Fruit fly (Drosophila melanogaster): ENCODE measurements around the gene CG43861.

CG43861 gene

dm6 chr2L:19951543-19952163 lies 65.4 kb downstream of the CG43861 start:
- TF ChIP-seq Pif1B (GFP tag; optimal IDR thresholded peaks at IDR 0.05), result no peak
- no peak for TF ChIP-seq CG34367 (tag; optimal IDR thresholded peaks at IDR 0.05)
- no peak for TF ChIP-seq CG10348 (GFP tag; IDR thresholded peaks at IDR 0.05)
- no peak for TF ChIP-seq CG12605 (GFP tag; IDR thresholded peaks at IDR 0.05)
- TF ChIP-seq CG9948 (tag; optimal IDR thresholded peaks at IDR 0.05), result no peak
- TF ChIP-seq Snoo (tag; optimal IDR thresholded peaks at IDR 0.05), result no peak
- TF ChIP-seq Pif1A (GFP tag; optimal IDR thresholded peaks at IDR 0.05), result no peak
- TF ChIP-seq D1 (tag; optimal IDR thresholded peaks at IDR 0.05), result no peak
- no peak for TF ChIP-seq CG15710 (tag; optimal IDR thresholded peaks at IDR 0.05)
- TF ChIP-seq CG8301 (tag; optimal IDR thresholded peaks at IDR 0.05), result no peak
- TF ChIP-seq Ets98B (GFP tag; IDR thresholded peaks at IDR 0.05), result no peak
- no peak for TF ChIP-seq gl (tag; optimal IDR thresholded peaks at IDR 0.05)
- no peak for TF ChIP-seq CG13204 (GFP tag; optimal IDR thresholded peaks at IDR 0.05)
- TF ChIP-seq CG14655 (GFP tag; optimal IDR thresholded peaks at IDR 0.05), result no peak
- TF ChIP-seq CG8159 (tag; optimal IDR thresholded peaks at IDR 0.05), result no peak
- no peak for TF ChIP-seq CG17806 (tag; optimal IDR thresholded peaks at IDR 0.05)
- TF ChIP-seq CG32121 (GFP tag; IDR thresholded peaks at IDR 0.05), result no peak
- TF ChIP-seq rn (GFP tag; IDR thresholded peaks at IDR 0.05), result no peak

- TF ChIP-seq CG4496 (GFP tag; IDR thresholded peaks at IDR 0.05) (no peak), EcR (GFP tag; optimal IDR thresholded peaks at IDR 0.05) (no peak), fd96Ca (GFP tag; IDR thresholded peaks at IDR 0.05) (no peak), CG14655 (GFP tag; optimal IDR thresholded peaks at IDR 0.05) (no peak), CG12605 (GFP tag; IDR thresholded peaks at IDR 0.05) (no peak), gl (tag; optimal IDR thresholded peaks at IDR 0.05) (no peak), CG13204 (GFP tag; optimal IDR thresholded peaks at IDR 0.05) (no peak), rn (GFP tag; IDR thresholded peaks at IDR 0.05) (no peak), D1 (tag; optimal IDR thresholded peaks at IDR 0.05) (no peak), CG15710 (tag; optimal IDR thresholded peaks at IDR 0.05) (no peak), CG32121 (GFP tag; IDR thresholded peaks at IDR 0.05) (no peak), Pif1B (GFP tag; optimal IDR thresholded peaks at IDR 0.05) (no peak)
These were observed 67.5 kb downstream of the CG43861 start for dm6 chr2L:19949600-19949999.

- no peak for TF ChIP-seq CG14655 (GFP tag; optimal IDR thresholded peaks at IDR 0.05)
- no peak for TF ChIP-seq fd96Ca (GFP tag; IDR thresholded peaks at IDR 0.05)
- no peak for TF ChIP-seq CG8301 (tag; optimal IDR thresholded peaks at IDR 0.05)
- no peak for TF ChIP-seq Snoo (tag; optimal IDR thresholded peaks at IDR 0.05)
- no peak for TF ChIP-seq CG34367 (tag; optimal IDR thresholded peaks at IDR 0.05)
- no peak for TF ChIP-seq CG8159 (tag; optimal IDR thresholded peaks at IDR 0.05)
- TF ChIP-seq Pif1B (GFP tag; optimal IDR thresholded peaks at IDR 0.05), result no peak
- TF ChIP-seq Ets98B (GFP tag; IDR thresholded peaks at IDR 0.05), result no peak
- no peak for TF ChIP-seq CG10348 (GFP tag; IDR thresholded peaks at IDR 0.05)
- TF ChIP-seq Pif1A (GFP tag; optimal IDR thresholded peaks at IDR 0.05), result no peak
- TF ChIP-seq EcR (GFP tag; optimal IDR thresholded peaks at IDR 0.05), result no peak
- no peak for TF ChIP-seq CG13204 (GFP tag; optimal IDR thresholded peaks at IDR 0.05)
These were observed 69.0 kb downstream of the CG43861 start for dm6 chr2L:19947992-19948524.

dm6 chr2L:19944309-19945172 lies 72.5 kb downstream of the CG43861 start:
- TF ChIP-seq EcR (GFP tag; optimal IDR thresholded peaks at IDR 0.05) (peak; percentile 42), CG9948 (tag; optimal IDR thresholded peaks at IDR 0.05) (no peak)

- TF ChIP-seq CG10348 (GFP tag; IDR thresholded peaks at IDR 0.05) (no peak), fd96Ca (GFP tag; IDR thresholded peaks at IDR 0.05) (0 out of 3 replicates have a peak, but pooled peaks have one; percentile 22), Ets98B (GFP tag; IDR thresholded peaks at IDR 0.05) (no peak), D1 (tag; optimal IDR thresholded peaks at IDR 0.05) (no peak)
These were observed 74.0 kb downstream of the CG43861 start for dm6 chr2L:19943112-19943511.

dm6 chr2L:19942510-19942909 lies 74.6 kb downstream of the CG43861 start:
- no peak for TF ChIP-seq EcR (GFP tag; optimal IDR thresholded peaks at IDR 0.05)
- TF ChIP-seq CG9948 (tag; optimal IDR thresholded peaks at IDR 0.05), result no peak
- TF ChIP-seq CG4496 (GFP tag; IDR thresholded peaks at IDR 0.05), result no peak
- no peak for TF ChIP-seq CG34367 (tag; optimal IDR thresholded peaks at IDR 0.05)
- no peak for TF ChIP-seq CG12605 (GFP tag; IDR thresholded peaks at IDR 0.05)
- TF ChIP-seq rn (GFP tag; IDR thresholded peaks at IDR 0.05), result no peak
- no peak for TF ChIP-seq Pif1A (GFP tag; optimal IDR thresholded peaks at IDR 0.05)
- TF ChIP-seq Pif1B (GFP tag; optimal IDR thresholded peaks at IDR 0.05), result no peak
